Fruit fly (Drosophila melanogaster) whole organism, prepupa: ENCODE measurements around the gene CG17258.

Source experiments
- CG10669 ChIP-seq: fragments of 200-800 bp; sonication (Bioruptor generic); optimal IDR thresholded peaks from 3 replicates; lab custom pipeline; 2018; ENCODE audit warnings: missing biosample characterization, mild to moderate bottlenecking, missing genetic modification characterization, moderate library complexity
- CG11294 ChIP-seq: fragments of 200-800 bp; sonication (Bioruptor generic); IDR thresholded peaks from 2 replicates; pipeline ENCODE4 v1.3.6; 2022; ENCODE audit warnings: missing biosample characterization, missing genetic modification characterization
- CG11762 ChIP-seq: fragments of 200-800 bp; sonication (Bioruptor generic); optimal IDR thresholded peaks from 3 replicates; lab custom pipeline; 2016; ENCODE audit warnings: missing biosample characterization, missing genetic modification characterization; ENCODE audit not compliant: insufficient read depth
- CG1621 ChIP-seq: fragments of 200-800 bp; sonication (Bioruptor generic); optimal IDR thresholded peaks from 3 replicates; lab custom pipeline; 2018; ENCODE audit warnings: missing biosample characterization, mild to moderate bottlenecking, missing genetic modification characterization
- CG31627 ChIP-seq: fragments of 200-800 bp; sonication (Bioruptor generic); optimal IDR thresholded peaks from 3 replicates; lab custom pipeline; 2016; ENCODE audit warnings: missing biosample characterization, missing genetic modification characterization
- CG32006 ChIP-seq: fragments of 200-800 bp; sonication (Bioruptor generic); optimal IDR thresholded peaks from 3 replicates; lab custom pipeline; 2017; ENCODE audit warnings: missing biosample characterization, mild to moderate bottlenecking, missing genetic modification characterization
- CG3919 ChIP-seq: fragments of 200-800 bp; sonication (Bioruptor generic); optimal IDR thresholded peaks from 3 replicates; lab custom pipeline; 2016; ENCODE audit warnings: missing biosample characterization, missing genetic modification characterization
- CG4318 ChIP-seq: fragments of 200-800 bp; sonication (Bioruptor generic); optimal IDR thresholded peaks from 3 replicates; lab custom pipeline; 2017; ENCODE audit warnings: missing biosample characterization, mild to moderate bottlenecking, missing genetic modification characterization
- CG6163 ChIP-seq: fragments of 200-800 bp; sonication (Bioruptor generic); IDR thresholded peaks from 3 replicates; pipeline ENCODE4 v1.3.6; 2022; ENCODE audit warnings: missing biosample characterization, missing genetic modification characterization
- CG8319 ChIP-seq: fragments of 200-800 bp; sonication (Bioruptor generic); optimal IDR thresholded peaks from 3 replicates; lab custom pipeline; 2016; ENCODE audit warnings: missing biosample characterization, missing genetic modification characterization
- CG8632 ChIP-seq: fragments of 200-800 bp; sonication (Bioruptor generic); optimal IDR thresholded peaks from 3 replicates; lab custom pipeline; 2016; ENCODE audit warnings: missing biosample characterization, missing genetic modification characterization
- CG9139 ChIP-seq: fragments of 200-800 bp; sonication (Bioruptor generic); optimal IDR thresholded peaks from 3 replicates; lab custom pipeline; 2017; ENCODE audit warnings: missing biosample characterization, mild to moderate bottlenecking, missing genetic modification characterization
- Eip78C ChIP-seq: fragments of 200-800 bp; sonication (Bioruptor generic); peaks from one replicate; lab custom pipeline; 2016; ENCODE audit warnings: missing biosample characterization, missing genetic modification characterization
- Ets21C ChIP-seq: fragments of 200-800 bp; sonication (Bioruptor generic); optimal IDR thresholded peaks from 3 replicates; lab custom pipeline; 2016; ENCODE audit warnings: missing biosample characterization, missing genetic modification characterization
- Ets96B ChIP-seq: fragments of 200-800 bp; optimal IDR thresholded peaks from 2 replicates; lab custom pipeline; 2019; ENCODE audit warnings: missing biosample characterization, mild to moderate bottlenecking, missing genetic modification characterization, moderate library complexity
- Hr38 ChIP-seq: sonication (Bioruptor generic); optimal IDR thresholded peaks from 2 replicates; lab custom pipeline; 2016; ENCODE audit warnings: missing biosample characterization, missing genetic modification characterization
- Hr39 ChIP-seq: fragments of 200-800 bp; sonication (Bioruptor generic); optimal IDR thresholded peaks from 2 replicates; lab custom pipeline; 2016; ENCODE audit warnings: missing biosample characterization, missing genetic modification characterization
- Hr4 ChIP-seq: fragments of 200-800 bp; sonication (Bioruptor generic); optimal IDR thresholded peaks from 3 replicates; lab custom pipeline; 2016; ENCODE audit warnings: missing biosample characterization, missing genetic modification characterization
- Lpt ChIP-seq: fragments of 200-800 bp; sonication (Bioruptor generic); optimal IDR thresholded peaks from 3 replicates; lab custom pipeline; 2016; ENCODE audit warnings: missing biosample characterization, missing genetic modification characterization
- Met ChIP-seq: fragments of 200-800 bp; sonication (Bioruptor generic); optimal IDR thresholded peaks from 3 replicates; lab custom pipeline; 2016; ENCODE audit warnings: missing biosample characterization, missing genetic modification characterization
- OdsH ChIP-seq: fragments of 200-800 bp; sonication (Bioruptor generic); optimal IDR thresholded peaks from 3 replicates; lab custom pipeline; 2016; ENCODE audit warnings: missing biosample characterization, missing genetic modification characterization
- Smox ChIP-seq: fragments of 200-800 bp; sonication (Bioruptor generic); optimal IDR thresholded peaks from 3 replicates; lab custom pipeline; 2016; ENCODE audit warnings: missing biosample characterization, missing genetic modification characterization
- Sox14 ChIP-seq: fragments of 200-800 bp; sonication (Bioruptor generic); optimal IDR thresholded peaks from 3 replicates; lab custom pipeline; 2016; ENCODE audit warnings: missing biosample characterization, missing genetic modification characterization
- acj6 ChIP-seq: fragments of 200-800 bp; sonication (Bioruptor generic); optimal IDR thresholded peaks from 3 replicates; lab custom pipeline; 2016; ENCODE audit warnings: missing biosample characterization, missing genetic modification characterization
- dsx ChIP-seq: fragments of 200-800 bp; optimal IDR thresholded peaks from 3 replicates; lab custom pipeline; 2019; ENCODE audit warnings: missing biosample characterization, mild to moderate bottlenecking, missing genetic modification characterization, moderate library complexity; ENCODE audit not compliant: poor library complexity, severe bottlenecking
- eg ChIP-seq: fragments of 200-800 bp; sonication (Bioruptor generic); IDR thresholded peaks from 3 replicates; pipeline ENCODE4 v1.3.6; 2022; ENCODE audit warnings: missing biosample characterization, missing genetic modification characterization
- esn ChIP-seq: fragments of 200-800 bp; sonication (Bioruptor generic); optimal IDR thresholded peaks from 2 replicates; lab custom pipeline; 2016; ENCODE audit warnings: missing biosample characterization, mild to moderate bottlenecking, missing genetic modification characterization, moderate library complexity
- fd85E ChIP-seq: fragments of 200-800 bp; sonication (Bioruptor generic); optimal IDR thresholded peaks from 3 replicates; lab custom pipeline; 2016; ENCODE audit warnings: missing biosample characterization, missing genetic modification characterization
- fkh ChIP-seq: fragments of 200-800 bp; sonication (Bioruptor generic); optimal IDR thresholded peaks from 3 replicates; lab custom pipeline; 2017; ENCODE audit warnings: missing biosample characterization, mild to moderate bottlenecking, missing genetic modification characterization, moderate library complexity
- lz ChIP-seq: fragments of 200-800 bp; sonication (Bioruptor generic); optimal IDR thresholded peaks from 3 replicates; lab custom pipeline; 2016; ENCODE audit warnings: missing biosample characterization, missing genetic modification characterization
- net ChIP-seq: fragments of 200-800 bp; sonication (Bioruptor generic); optimal IDR thresholded peaks from 3 replicates; lab custom pipeline; 2016; ENCODE audit warnings: missing biosample characterization, missing genetic modification characterization
- pdm3 ChIP-seq: fragments of 200-800 bp; sonication (Bioruptor generic); optimal IDR thresholded peaks from 3 replicates; lab custom pipeline; 2016; ENCODE audit warnings: missing biosample characterization, missing genetic modification characterization
- salr ChIP-seq, 2 experiments: fragments of 200-800 bp; sonication (Bioruptor generic); optimal IDR thresholded peaks; 3 replicates each; lab custom pipeline; 2016 to 2018; ENCODE audit warnings: missing biosample characterization in 2 of 2, missing genetic modification characterization in 2 of 2, mild to moderate bottlenecking in 1 of 2
- spab ChIP-seq: fragments of 200-800 bp; sonication (Bioruptor generic); optimal IDR thresholded peaks from 2 replicates; lab custom pipeline; 2017; ENCODE audit warnings: missing biosample characterization, mild to moderate bottlenecking, missing genetic modification characterization, missing genetic modification reagents
- ss ChIP-seq, 2 experiments: fragments of 200-800 bp; sonication (Bioruptor generic); optimal IDR thresholded peaks; 2 replicates in 1 of 2; 3 replicates in 1 of 2; lab custom pipeline; 2017 to 2018; ENCODE audit warnings: mild to moderate bottlenecking in 2 of 2, missing biosample characterization in 2 of 2, missing genetic modification characterization in 2 of 2, moderate library complexity in 1 of 2
- topi ChIP-seq: fragments of 200-800 bp; sonication (Bioruptor generic); optimal IDR thresholded peaks from 3 replicates; lab custom pipeline; 2016; ENCODE audit warnings: missing biosample characterization, missing genetic modification characterization
- vri ChIP-seq: fragments of 200-800 bp; sonication (Bioruptor generic); optimal IDR thresholded peaks from 3 replicates; lab custom pipeline; 2016; ENCODE audit warnings: missing biosample characterization, mild to moderate bottlenecking, missing genetic modification characterization

CG17258 gene

dm6 chr2L:3001953-3002352 lies 33.2 kb downstream of the CG17258 start (continued):
- TF ChIP-seq pdm3 (GFP tag; lab: Kevin White, UChicago) (peak; percentile 17), CG31627 (GFP tag; lab: Kevin White, UChicago) (no peak), Hr38 (GFP tag; lab: Kevin White, UChicago) (no peak)

- TF ChIP-seq fd85E (GFP tag; lab: Kevin White, UChicago), result no peak
- no peak for TF ChIP-seq CG8319 (GFP tag; lab: Kevin White, UChicago)
- no peak for TF ChIP-seq CG4318 (GFP tag; lab: Kevin White, UChicago)
- no peak for TF ChIP-seq Hr4 (GFP tag; lab: Kevin White, UChicago)
- no peak for TF ChIP-seq esn (GFP tag; lab: Kevin White, UChicago)
- TF ChIP-seq Ets96B (tag; lab: Kevin White, UChicago), result no peak
- no peak for TF ChIP-seq lz
- TF ChIP-seq eg (GFP tag; lab: Robert Waterston, UW), result no peak
- TF ChIP-seq CG10669 (GFP tag; lab: Kevin White, UChicago), result no peak
- TF ChIP-seq acj6 (GFP tag; lab: Kevin White, UChicago), result no peak
- TF ChIP-seq CG11294, result no peak
- no peak for TF ChIP-seq net (GFP tag; lab: Kevin White, UChicago)
- no peak for TF ChIP-seq CG3919 (GFP tag; lab: Kevin White, UChicago)
- no peak for TF ChIP-seq OdsH (GFP tag; lab: Kevin White, UChicago)
- TF ChIP-seq pdm3 (GFP tag; lab: Kevin White, UChicago), result no peak
- TF ChIP-seq CG9139 (GFP tag; lab: Kevin White, UChicago), result no peak
- TF ChIP-seq Lpt (GFP tag; lab: Kevin White, UChicago), result no peak
- TF ChIP-seq CG8632 (GFP tag; lab: Kevin White, UChicago), result no peak
- TF ChIP-seq CG32006 (GFP tag; lab: Kevin White, UChicago), result no peak
- TF ChIP-seq spab (GFP tag; lab: Kevin White, UChicago), result no peak
Observed at dm6 chr2L:3000517-3000934, 34.6 kb downstream of the CG17258 start.

- TF ChIP-seq OdsH (GFP tag; lab: Kevin White, UChicago) (no peak), Eip78C (peak; percentile 38), eg (GFP tag; lab: Robert Waterston, UW) (0 out of 3 replicates have a peak, but pooled peaks have one; percentile 9), fkh (GFP tag; lab: Kevin White, UChicago) (peak; percentile 69)
Observed at dm6 chr2L:2999609-3000008, 35.5 kb downstream of the CG17258 start.

- TF ChIP-seq CG6163 (GFP tag; lab: Robert Waterston, UW) (0 out of 3 replicates have a peak, but pooled peaks have one; percentile 7), CG31627 (GFP tag; lab: Kevin White, UChicago) (no peak), Sox14 (peak; percentile 12), Met (no peak), Hr39 (GFP tag; lab: Kevin White, UChicago) (no peak), fkh (GFP tag; lab: Kevin White, UChicago) (no peak), dsx (GFP tag; lab: Kevin White, UChicago) (no peak), fd85E (GFP tag; lab: Kevin White, UChicago) (no peak), CG1621 (tag; lab: Kevin White, UChicago) (peak; percentile 4), ss (GFP tag; optimal IDR thresholded peaks at IDR 0.05; lab: Kevin White, UChicago) (no peak), esn (GFP tag; lab: Kevin White, UChicago) (peak; percentile 26), vri (GFP tag; lab: Kevin White, UChicago) (no peak), Eip78C (peak; percentile 41)
Observed at dm6 chr2L:2999113-2999512, 36.0 kb downstream of the CG17258 start, which contains the start of gene Ccdc85. Ccdc85 (plus strand) TSS chr2L:2999286.

- TF ChIP-seq CG11762 (GFP tag; lab: Kevin White, UChicago), result no peak
- no peak for TF ChIP-seq Smox (GFP tag; lab: Kevin White, UChicago)
- no peak for TF ChIP-seq topi (GFP tag; lab: Kevin White, UChicago)
- TF ChIP-seq salr (GFP tag; optimal IDR thresholded peaks at IDR 0.05; lab: Kevin White, UChicago), result no peak
- TF ChIP-seq CG1621 (tag; lab: Kevin White, UChicago), result no peak
- TF ChIP-seq Sox14, result no peak
- TF ChIP-seq Ets21C (GFP tag; lab: Kevin White, UChicago), result no peak
- TF ChIP-seq, all 60 proteins: peak for 0
Observed at dm6 chr2L:2993702-2994101, 41.4 kb downstream of the CG17258 start.
